Worm (Caenorhabditis elegans): Measurements from ENCODE around the gene C10A4.2.
A peak's percentile ranks its signal among the peaks of the same experiment; 100 is the strongest.

The C10A4.2 gene

ce11 chrX:7460516-7460915 lies 50.5 kb downstream of the C10A4.2 start (continued):
- TF ChIP-seq zfh-2 (GFP tag; conservative IDR thresholded peaks at IDR 0.05) = peak; percentile 74
- no peak for TF ChIP-seq F22D6.2 (tag; optimal IDR thresholded peaks at IDR 0.05)
- TF ChIP-seq rec-8 (tag; optimal IDR thresholded peaks at IDR 0.05) = no peak
- TF ChIP-seq nfyb-1 (GFP tag; IDR thresholded peaks at IDR 0.05) = peak; percentile 79
